Worm (Caenorhabditis elegans) whole organism, late embryonic: ENCODE results near the gene gst-17.

Experiments
- C08G9.2 ChIP-seq: sonication (generic microtip); optimal IDR thresholded peaks from 2 replicates; lab custom pipeline; 2016; ENCODE audit warnings: mild to moderate bottlenecking, missing genetic modification characterization, moderate library complexity, missing compliant biosample characterization
- K09A11.1 ChIP-seq: sonication (generic microtip); optimal IDR thresholded peaks from 2 replicates; lab custom pipeline; 2017; ENCODE audit warnings: antibody characterized with exemption, mild to moderate bottlenecking, missing genetic modification characterization, missing compliant biosample characterization; ENCODE audit not compliant: insufficient read depth
- T23F11.4 ChIP-seq: fragments of 200-800 bp; sonication (Bioruptor generic); optimal IDR thresholded peaks from 2 replicates; lab custom pipeline; 2018; ENCODE audit warnings: mild to moderate bottlenecking, missing genetic modification characterization, missing compliant biosample characterization
- ama-1 ChIP-seq: fragments of 150-350 bp; optimal IDR thresholded peaks from 2 replicates; lab custom pipeline; 2014
- ceh-19 ChIP-seq: fragments of 200-800 bp; sonication (Bioruptor generic); optimal IDR thresholded peaks from 2 replicates; lab custom pipeline; 2018; ENCODE audit warnings: mild to moderate bottlenecking, missing genetic modification characterization, missing compliant biosample characterization
- ceh-22 ChIP-seq: sonication (generic microtip); optimal IDR thresholded peaks from 2 replicates; lab custom pipeline; 2017; ENCODE audit warnings: missing biosample characterization, missing genetic modification characterization
- ceh-24 ChIP-seq: sonication (generic microtip); optimal IDR thresholded peaks from 2 replicates; lab custom pipeline; 2016; ENCODE audit warnings: mild to moderate bottlenecking, missing genetic modification characterization, missing compliant biosample characterization
- ceh-34 ChIP-seq: sonication (generic microtip); optimal IDR thresholded peaks from 2 replicates; lab custom pipeline; 2016; ENCODE audit warnings: mild to moderate bottlenecking, missing genetic modification characterization, missing compliant biosample characterization
- ceh-48 ChIP-seq: sonication (generic microtip); optimal IDR thresholded peaks from 2 replicates; lab custom pipeline; 2016; ENCODE audit warnings: missing genetic modification characterization, inconsistent platforms, missing compliant biosample characterization
- ceh-6 ChIP-seq: fragments of 200-800 bp; sonication (Bioruptor generic); optimal IDR thresholded peaks from 2 replicates; lab custom pipeline; 2018; ENCODE audit warnings: mild to moderate bottlenecking, missing genetic modification characterization, missing compliant biosample characterization
- che-1 ChIP-seq: sonication (generic microtip); optimal IDR thresholded peaks from 2 replicates; lab custom pipeline; 2016; ENCODE audit warnings: mild to moderate bottlenecking, missing genetic modification characterization, missing compliant biosample characterization
- dmd-4 ChIP-seq: sonication (generic microtip); optimal IDR thresholded peaks from 2 replicates; lab custom pipeline; 2016; ENCODE audit warnings: borderline replicate concordance, missing genetic modification characterization, missing compliant biosample characterization
- elt-4 ChIP-seq: sonication (generic microtip); optimal IDR thresholded peaks from 2 replicates; lab custom pipeline; 2016; ENCODE audit warnings: missing genetic modification characterization, missing compliant biosample characterization
- ets-4 ChIP-seq: sonication (generic microtip); optimal IDR thresholded peaks from 2 replicates; lab custom pipeline; 2016; ENCODE audit warnings: missing genetic modification characterization, missing compliant biosample characterization
- hlh-13 ChIP-seq: fragments of 200-800 bp; sonication (Bioruptor generic); optimal IDR thresholded peaks from 2 replicates; lab custom pipeline; 2018; ENCODE audit warnings: mild to moderate bottlenecking, missing genetic modification characterization, missing compliant biosample characterization
- hlh-30 ChIP-seq: sonication (generic microtip); optimal IDR thresholded peaks from 2 replicates; lab custom pipeline; 2017; ENCODE audit warnings: antibody characterized with exemption, missing genetic modification characterization, missing compliant biosample characterization; ENCODE audit not compliant: insufficient read depth
- hlh-6 ChIP-seq: sonication (generic microtip); optimal IDR thresholded peaks from 2 replicates; lab custom pipeline; 2016; ENCODE audit warnings: missing genotype, missing genetic modification characterization, missing compliant biosample characterization
- madf-2 ChIP-seq: sonication (generic microtip); optimal IDR thresholded peaks from 2 replicates; lab custom pipeline; 2017; ENCODE audit warnings: missing genetic modification characterization, missing compliant biosample characterization
- npax-4 ChIP-seq: sonication (generic microtip); optimal IDR thresholded peaks from 2 replicates; lab custom pipeline; 2016; ENCODE audit warnings: missing genetic modification characterization, missing compliant biosample characterization
- pag-3 ChIP-seq: sonication (generic microtip); optimal IDR thresholded peaks from 2 replicates; lab custom pipeline; 2016; ENCODE audit warnings: missing compliant biosample characterization, missing genetic modification characterization, borderline replicate concordance
- pat-9 ChIP-seq: fragments of 200-800 bp; sonication (Bioruptor generic); optimal IDR thresholded peaks from 2 replicates; lab custom pipeline; 2018; ENCODE audit warnings: mild to moderate bottlenecking, missing genetic modification characterization, moderate library complexity, missing compliant biosample characterization
- pax-1 ChIP-seq: fragments of 150-350 bp; optimal IDR thresholded peaks from 2 replicates; lab custom pipeline; 2014; ENCODE audit warnings: missing biosample characterization, missing genetic modification characterization
- pha-2 ChIP-seq: sonication (generic microtip); optimal IDR thresholded peaks from 2 replicates; lab custom pipeline; 2017; ENCODE audit warnings: mild to moderate bottlenecking, missing genetic modification characterization, missing compliant biosample characterization
- pqm-1 ChIP-seq: sonication (generic microtip); optimal IDR thresholded peaks from 2 replicates; lab custom pipeline; 2016; ENCODE audit warnings: missing genetic modification characterization, missing compliant biosample characterization
- pros-1 ChIP-seq: fragments of 150-350 bp; optimal IDR thresholded peaks from 2 replicates; lab custom pipeline; 2014; ENCODE audit warnings: missing biosample characterization, missing genetic modification reagents, missing genetic modification characterization
- sox-2 ChIP-seq: fragments of 200-800 bp; sonication (Bioruptor generic); IDR thresholded peaks from 2 replicates; pipeline ENCODE4 v1.3.6; 2022; ENCODE audit warnings: missing genetic modification reagents, missing genetic modification characterization, missing compliant biosample characterization
- sox-4 ChIP-seq: sonication (generic microtip); optimal IDR thresholded peaks from 2 replicates; lab custom pipeline; 2017; ENCODE audit warnings: mild to moderate bottlenecking, missing genetic modification characterization, inconsistent platforms, missing compliant biosample characterization
- tbx-7 ChIP-seq: sonication (generic microtip); optimal IDR thresholded peaks from 2 replicates; lab custom pipeline; 2016; ENCODE audit warnings: missing genotype, missing genetic modification characterization, missing compliant biosample characterization
- unc-3 ChIP-seq, 2 experiments: fragments of 200-800 bp in 1 of 2; sonication (Bioruptor generic) in 1 of 2; sonication (generic microtip) in 1 of 2; conservative IDR thresholded peaks in 1 of 2; optimal IDR thresholded peaks in 1 of 2; 2 replicates each; pipeline versions ENCODE4 v1.3.6 to Lab custom; 2016 to 2022; ENCODE audit warnings: missing compliant biosample characterization in 2 of 2, missing genetic modification characterization in 2 of 2, missing genetic modification reagents in 1 of 2
- unc-86 ChIP-seq: sonication (generic microtip); optimal IDR thresholded peaks from 2 replicates; lab custom pipeline; 2016; ENCODE audit warnings: missing genetic modification characterization, missing compliant biosample characterization

The gst-17 gene

DNA sequence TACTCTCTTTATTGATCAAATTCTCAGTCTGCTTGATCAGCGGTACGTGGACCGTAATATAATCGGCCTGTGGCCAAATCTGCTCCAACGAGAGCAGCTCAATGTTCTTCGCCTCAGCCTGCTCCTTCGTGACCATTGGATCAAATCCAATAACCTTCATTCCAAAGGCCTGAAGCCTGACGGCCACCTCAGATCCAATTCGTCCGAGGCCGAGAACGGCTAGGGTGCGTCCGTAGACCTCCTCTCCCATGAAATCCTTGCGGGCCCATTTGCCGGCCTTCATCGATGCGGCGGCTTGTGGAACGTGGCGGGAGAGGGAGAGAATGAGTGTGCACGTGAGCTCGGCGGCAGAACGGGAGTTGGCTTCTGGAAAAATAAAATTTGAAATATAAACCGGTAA is 6.9 kb upstream of the gst-17 start:
- TF ChIP-seq che-1 (no peak), unc-86 (tag; lab: Kevin White, UChicago) (no peak), T23F11.4 (GFP tag; lab: Kevin White, UChicago) (no peak), pros-1 (tag; lab: Kevin White, UChicago) (no peak), ceh-19 (GFP tag; lab: Kevin White, UChicago) (no peak), dmd-4 (no peak), tbx-7 (no peak), ceh-6 (GFP tag; lab: Kevin White, UChicago) (no peak), hlh-13 (GFP tag; lab: Kevin White, UChicago) (no peak), ets-4 (no peak), ceh-22 (no peak), ceh-34 (tag; lab: Kevin White, UChicago) (no peak), pag-3 (no peak)

DNA sequence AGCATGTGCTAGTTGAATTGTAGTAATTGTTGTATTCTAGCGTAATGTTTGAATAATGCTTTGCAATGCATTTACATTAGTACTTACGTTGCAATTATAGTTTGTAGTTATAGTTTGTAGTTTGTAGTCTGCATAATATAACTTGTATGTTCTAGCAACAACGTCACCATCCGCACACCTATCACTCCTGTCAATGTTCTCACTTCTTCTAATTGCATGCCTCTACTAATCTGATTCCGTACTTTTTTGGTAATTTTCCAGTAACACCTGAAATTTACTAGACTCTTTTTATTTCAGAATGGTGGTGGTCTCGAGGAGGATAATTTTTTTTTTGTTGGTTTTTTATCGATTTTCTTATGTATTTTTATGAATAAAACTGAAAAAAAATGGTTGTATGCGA is 6.0 kb upstream of the gst-17 start:
- TF ChIP-seq unc-3 (GFP tag; conservative IDR thresholded peaks at IDR 0.05; lab: Robert Waterston, UW) (no peak), unc-3 (tag; optimal IDR thresholded peaks at IDR 0.05; lab: Kevin White, UChicago) (no peak), hlh-6 (tag; lab: Kevin White, UChicago) (no peak), ceh-22 (no peak), C08G9.2 (tag; lab: Kevin White, UChicago) (no peak), ceh-24 (no peak), hlh-30 (tag; lab: Kevin White, UChicago) (no peak), ceh-19 (GFP tag; lab: Kevin White, UChicago) (no peak), npax-4 (tag; lab: Kevin White, UChicago) (no peak)

DNA sequence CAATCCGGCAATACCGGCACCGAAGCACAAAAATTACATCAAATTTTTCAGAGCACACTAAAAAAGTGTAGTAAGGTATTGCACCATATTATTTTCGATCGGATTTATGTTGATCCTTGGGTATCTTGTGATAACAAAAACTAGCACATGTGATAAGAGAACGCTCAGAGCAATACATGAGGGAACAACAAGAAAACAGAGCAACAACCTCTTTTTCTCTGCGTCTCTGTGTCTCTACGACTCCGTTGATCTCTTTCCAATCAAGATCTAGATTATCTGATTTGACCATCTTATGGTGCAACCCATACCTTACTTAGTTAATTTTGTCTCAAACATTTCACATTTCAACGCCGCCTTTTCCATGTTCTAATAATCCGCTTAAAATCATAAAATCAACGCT is 1.6 kb upstream of the gst-17 start, which contains the start of gene tag-10:
tag-10 (plus strand) TSS at position 347 of the 400 bp plus-strand sequence.
- no peak for TF ChIP-seq ama-1 (lab: Kevin White, UChicago)
- TF ChIP-seq ceh-48 (tag; lab: Kevin White, UChicago) = no peak
- TF ChIP-seq elt-4 = no peak
- no peak for TF ChIP-seq dmd-4
- TF ChIP-seq K09A11.1 = no peak

DNA sequence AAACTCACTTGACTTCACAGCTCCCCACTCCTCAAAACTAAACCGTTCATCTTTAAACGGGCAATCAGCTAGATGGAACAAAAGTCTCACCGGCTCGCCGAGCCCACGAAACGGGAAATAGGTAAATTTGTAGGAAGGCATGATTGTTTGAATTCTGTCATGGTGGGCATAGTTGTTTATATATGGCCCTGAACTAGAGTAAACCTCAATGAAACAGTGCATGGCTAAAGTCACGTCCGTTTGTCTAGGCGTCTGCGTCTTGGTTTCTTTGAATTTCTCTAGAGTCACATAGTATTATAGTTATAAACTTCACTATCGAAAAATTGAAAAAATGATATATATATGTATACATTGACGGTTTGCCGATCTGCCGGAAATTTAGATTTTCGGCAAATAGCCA is 3.6 kb downstream of the gst-17 start, which contains the start of gene gst-19:
gst-19 (minus strand) TSS at position 145 of the 400 bp plus-strand sequence.
- TF ChIP-seq sox-4 (tag; lab: Kevin White, UChicago) = no peak
- no peak for TF ChIP-seq ceh-19 (GFP tag; lab: Kevin White, UChicago)
- TF ChIP-seq pat-9 (tag; lab: Kevin White, UChicago) = no peak

DNA sequence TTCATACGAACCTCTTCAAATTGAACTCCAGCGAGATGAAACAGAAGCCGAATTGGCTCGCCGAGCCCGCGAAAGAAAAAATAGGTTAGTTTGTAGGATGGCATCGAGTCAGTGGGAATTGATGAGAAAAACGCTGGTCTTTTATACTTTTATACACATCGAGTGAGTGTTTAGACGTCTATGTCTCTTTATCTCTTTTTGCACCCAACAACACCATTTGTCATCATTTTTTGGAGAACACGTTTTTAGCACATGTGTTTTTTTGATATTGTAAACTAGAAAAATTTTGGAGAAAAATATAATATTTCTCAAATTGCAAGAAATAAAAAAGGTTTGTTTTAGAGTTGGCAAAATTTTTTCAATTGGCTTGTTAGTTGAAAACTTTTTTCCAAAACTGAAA is 6.3 kb downstream of the gst-17 start, which contains the start of gene gst-16:
gst-16 (minus strand) TSS at position 111 of the 400 bp plus-strand sequence.
- no peak for TF ChIP-seq elt-4
- TF ChIP-seq ceh-19 (GFP tag; lab: Kevin White, UChicago) = no peak
- TF ChIP-seq madf-2 (tag; lab: Kevin White, UChicago) = no peak
- no peak for TF ChIP-seq dmd-4
- no peak for TF ChIP-seq sox-2 (GFP tag; lab: Robert Waterston, UW)

DNA sequence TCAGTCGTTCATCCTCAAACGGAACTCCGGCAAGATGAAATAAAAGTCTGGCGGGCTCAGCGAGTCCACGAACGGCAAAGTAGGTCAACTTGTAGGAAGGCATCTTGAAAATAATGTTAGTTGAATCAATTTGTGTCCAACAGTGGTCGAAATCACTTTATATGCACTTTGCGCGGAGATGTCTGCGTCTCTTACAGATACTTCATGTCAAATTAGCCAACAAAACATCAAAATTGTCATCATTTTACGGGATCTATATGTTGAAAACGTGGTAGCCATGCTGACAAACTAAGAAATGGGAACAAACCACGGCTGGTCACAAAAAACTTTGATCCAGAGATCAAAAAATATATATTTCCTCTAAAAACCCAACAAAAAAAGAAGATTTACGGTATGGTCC is 12.8 kb downstream of the gst-17 start, which contains the start of gene gst-12:
gst-12 (minus strand) TSS at position 254 of the 400 bp plus-strand sequence.
- TF ChIP-seq pqm-1 (tag; lab: Kevin White, UChicago) = no peak
- TF ChIP-seq pha-2 (tag; lab: Kevin White, UChicago) = no peak
- no peak for TF ChIP-seq unc-3 (GFP tag; conservative IDR thresholded peaks at IDR 0.05; lab: Robert Waterston, UW)
- no peak for TF ChIP-seq unc-3 (tag; optimal IDR thresholded peaks at IDR 0.05; lab: Kevin White, UChicago)
- no peak for TF ChIP-seq tbx-7
- TF ChIP-seq pax-1 (tag; lab: Kevin White, UChicago) = no peak
- no peak for TF ChIP-seq ceh-19 (GFP tag; lab: Kevin White, UChicago)
- TF ChIP-seq ama-1 (lab: Kevin White, UChicago) = no peak
